Worm (Caenorhabditis elegans) whole organism, midembryonic: ENCODE measurements around the gene srw-51.

Experiments used
- T22C8.4 ChIP-seq: fragments of 200-800 bp; sonication (Bioruptor generic); IDR thresholded peaks from 2 replicates; pipeline ENCODE4 v1.3.6; 2022; ENCODE audit warnings: missing genetic modification characterization, missing compliant biosample characterization
- flt-1 ChIP-seq: fragments of 200-800 bp; sonication (Bioruptor generic); IDR thresholded peaks from 2 replicates; pipeline ENCODE4 v1.3.6; 2022; ENCODE audit warnings: missing genetic modification characterization, missing compliant biosample characterization
- med-1 ChIP-seq: sonication (generic microtip); optimal IDR thresholded peaks from 2 replicates; lab custom pipeline; 2017; ENCODE audit warnings: missing genetic modification characterization, mild to moderate bottlenecking, missing compliant biosample characterization, antibody characterized with exemption, missing genetic modification reagents; ENCODE audit not compliant: insufficient read depth
- ref-1 ChIP-seq: fragments of 200-800 bp; sonication (Bioruptor generic); conservative IDR thresholded peaks from 2 replicates; pipeline ENCODE4 v1.3.6; 2022; ENCODE audit warnings: missing genetic modification reagents, missing genetic modification characterization, missing compliant biosample characterization
- tab-1 ChIP-seq: fragments of 200-800 bp; sonication (Bioruptor generic); IDR thresholded peaks from 2 replicates; pipeline ENCODE4 v1.3.6; 2022; ENCODE audit warnings: missing genetic modification characterization, missing compliant biosample characterization
- ztf-23 ChIP-seq: fragments of 200-800 bp; sonication (Bioruptor generic); IDR thresholded peaks from 2 replicates; pipeline ENCODE4 v1.3.6; 2022; ENCODE audit warnings: missing genetic modification reagents, missing genetic modification characterization, missing compliant biosample characterization
- ztf-29 ChIP-seq: fragments of 200-800 bp; sonication (Bioruptor generic); IDR thresholded peaks from 2 replicates; pipeline ENCODE4 v1.3.6; 2022; ENCODE audit warnings: missing genetic modification reagents, missing genetic modification characterization, missing compliant biosample characterization

DNA sequence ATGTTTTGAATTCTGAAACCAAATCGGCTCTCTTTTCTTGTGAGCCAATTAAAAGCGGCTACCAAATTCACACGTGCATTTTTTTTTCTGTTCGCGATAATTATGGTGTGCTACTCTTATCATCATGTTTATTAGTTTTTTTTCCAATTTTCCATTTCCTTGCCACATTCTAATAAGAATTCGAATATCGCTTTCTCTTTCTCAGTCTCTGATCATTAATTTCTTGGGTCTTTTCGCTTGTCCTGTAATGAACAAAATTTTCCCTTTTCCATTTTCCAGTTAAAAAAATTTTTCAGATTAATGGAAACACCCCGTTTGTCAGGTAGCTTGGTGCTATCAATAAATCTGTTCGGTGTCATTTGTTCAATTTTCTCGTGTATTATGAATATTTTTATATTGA, 829 bp upstream of the srw-51 start, which contains the start of gene srbc-26:
- no peak for TF ChIP-seq flt-1 (GFP tag; lab: Robert Waterston, UW)
- TF ChIP-seq ztf-23 (GFP tag; lab: Robert Waterston, UW) = no peak
- TF ChIP-seq tab-1 (GFP tag; lab: Robert Waterston, UW) = no peak
- TF ChIP-seq ztf-29 (GFP tag; lab: Robert Waterston, UW) = no peak
- TF ChIP-seq med-1 (GFP tag; lab: Kevin White, UChicago) = no peak
- TF ChIP-seq T22C8.4 (GFP tag; lab: Robert Waterston, UW) = no peak
- no peak for TF ChIP-seq ref-1 (GFP tag; lab: Robert Waterston, UW)
